Worm (Caenorhabditis elegans) whole organism, midembryonic: Measurements from ENCODE around the gene clec-250.

ENCODE experiments used
- cog-1 ChIP-seq: sonication (generic microtip); optimal IDR thresholded peaks from 2 replicates; lab custom pipeline; 2016; ENCODE audit warnings: missing genetic modification characterization, missing compliant biosample characterization
- flt-1 ChIP-seq: fragments of 200-800 bp; sonication (Bioruptor generic); IDR thresholded peaks from 2 replicates; pipeline ENCODE4 v1.3.6; 2022; ENCODE audit warnings: missing genetic modification characterization, missing compliant biosample characterization
- klf-2 ChIP-seq: fragments of 200-800 bp; sonication (Bioruptor generic); conservative IDR thresholded peaks from 2 replicates; pipeline ENCODE4 v1.3.6; 2022; ENCODE audit warnings: missing genetic modification reagents, missing genetic modification characterization, missing compliant biosample characterization
- med-1 ChIP-seq: sonication (generic microtip); optimal IDR thresholded peaks from 2 replicates; lab custom pipeline; 2017; ENCODE audit warnings: missing genetic modification characterization, mild to moderate bottlenecking, missing compliant biosample characterization, antibody characterized with exemption, missing genetic modification reagents; ENCODE audit not compliant: insufficient read depth
- ref-1 ChIP-seq: fragments of 200-800 bp; sonication (Bioruptor generic); conservative IDR thresholded peaks from 2 replicates; pipeline ENCODE4 v1.3.6; 2022; ENCODE audit warnings: missing genetic modification reagents, missing genetic modification characterization, missing compliant biosample characterization
- ztf-23 ChIP-seq: fragments of 200-800 bp; sonication (Bioruptor generic); IDR thresholded peaks from 2 replicates; pipeline ENCODE4 v1.3.6; 2022; ENCODE audit warnings: missing genetic modification reagents, missing genetic modification characterization, missing compliant biosample characterization
- ztf-29 ChIP-seq: fragments of 200-800 bp; sonication (Bioruptor generic); IDR thresholded peaks from 2 replicates; pipeline ENCODE4 v1.3.6; 2022; ENCODE audit warnings: missing genetic modification reagents, missing genetic modification characterization, missing compliant biosample characterization

ce11 chrV:18782747-18783146 is 40.7 kb upstream of the clec-250 start:
- TF ChIP-seq cog-1 (tag; lab: Kevin White, UChicago) = no peak
- TF ChIP-seq med-1 (GFP tag; lab: Kevin White, UChicago) = no peak
- TF ChIP-seq ref-1 (GFP tag; lab: Robert Waterston, UW) = no peak
- TF ChIP-seq flt-1 = no peak
- no peak for TF ChIP-seq ztf-23 (GFP tag; lab: Robert Waterston, UW)
- TF ChIP-seq klf-2 (GFP tag; lab: Robert Waterston, UW) = no peak
- no peak for TF ChIP-seq ztf-29
